Worm (Caenorhabditis elegans): Measurements from ENCODE around the gene F41C3.7.

The F41C3.7 gene

ce11 chrII:4698266-4698771, 31.5 kb upstream of the F41C3.7 start, which contains the start of the genes rpn-5 and scc-1 (continued):
- TF ChIP-seq zag-1 (tag; optimal IDR thresholded peaks at IDR 0.05) (no peak), ceh-63 (GFP tag; optimal IDR thresholded peaks at IDR 0.05) (no peak), lin-15B (tag; optimal IDR thresholded peaks at IDR 0.05) (peak; percentile 66), hlh-17 (GFP tag; optimal IDR thresholded peaks at IDR 0.05; ENCODE audit: borderline replicate concordance) (no peak), nhr-12 (tag; optimal IDR thresholded peaks at IDR 0.05) (no peak), nhr-47 (tag; optimal IDR thresholded peaks at IDR 0.05) (peak; percentile 75), unc-62 (GFP tag; optimal IDR thresholded peaks at IDR 0.05) (no peak), rnt-1 (tag; optimal IDR thresholded peaks at IDR 0.05) (peak; percentile 77), unc-98 (GFP tag; IDR thresholded peaks at IDR 0.05) (no peak), efl-3 (GFP tag; optimal IDR thresholded peaks at IDR 0.05) (no peak), nhr-76 (tag; optimal IDR thresholded peaks at IDR 0.05) (no peak), blmp-1 (tag; optimal IDR thresholded peaks at IDR 0.05) (peak; percentile 75), xbp-1 (tag; optimal IDR thresholded peaks at IDR 0.05) (peak; percentile 66), C04F5.9 (tag; optimal IDR thresholded peaks at IDR 0.05) (no peak), pax-3 (tag; optimal IDR thresholded peaks at IDR 0.05) (no peak), lin-14 (GFP tag; optimal IDR thresholded peaks at IDR 0.05) (peak; percentile 63), nhr-90 (tag; optimal IDR thresholded peaks at IDR 0.05; ENCODE audit: poor library complexity) (peak; percentile 58), ceh-90 (tag; optimal IDR thresholded peaks at IDR 0.05) (peak; percentile 39), ztf-11 (tag; optimal IDR thresholded peaks at IDR 0.05) (peak in 1 of 2 experiments; percentile 15), ama-1 (optimal IDR thresholded peaks at IDR 0.05) (no peak), lin-39 (tag; optimal IDR thresholded peaks at IDR 0.05) (peak; percentile 56), jun-1 (tag; optimal IDR thresholded peaks at IDR 0.05) (peak; percentile 10), nhr-84 (tag; optimal IDR thresholded peaks at IDR 0.05) (no peak), swsn-7 (tag; optimal IDR thresholded peaks at IDR 0.05) (peak; percentile 66), elt-3 (tag; optimal IDR thresholded peaks at IDR 0.05) (peak in 2 of 6 experiments; percentile 57 to 64), snu-23 (GFP tag; optimal IDR thresholded peaks at IDR 0.05) (peak; percentile 77), mef-2 (tag; optimal IDR thresholded peaks at IDR 0.05) (no peak), nhr-28 (tag; optimal IDR thresholded peaks at IDR 0.05) (no peak), nhr-77 (tag; optimal IDR thresholded peaks at IDR 0.05) (peak; percentile 42), unc-30 (tag; optimal IDR thresholded peaks at IDR 0.05) (no peak), sox-4 (tag; optimal IDR thresholded peaks at IDR 0.05) (no peak), aly-2 (tag; optimal IDR thresholded peaks at IDR 0.05) (no peak), lir-3 (tag; optimal IDR thresholded peaks at IDR 0.05; ENCODE audit: poor library complexity) (peak; percentile 66), nhr-20 (tag; optimal IDR thresholded peaks at IDR 0.05) (peak; percentile 72), elt-2 (tag; optimal IDR thresholded peaks at IDR 0.05) (peak; percentile 32), nhr-237 (tag; optimal IDR thresholded peaks at IDR 0.05) (no peak), fkh-4 (tag; optimal IDR thresholded peaks at IDR 0.05; ENCODE audit: borderline replicate concordance) (no peak), tbx-2 (tag; optimal IDR thresholded peaks at IDR 0.05) (peak; percentile 67), mab-9 (GFP tag; IDR thresholded peaks at IDR 0.05) (no peak), unc-86 (tag; optimal IDR thresholded peaks at IDR 0.05) (peak; percentile 45), fkh-8 (tag; optimal IDR thresholded peaks at IDR 0.05) (peak; percentile 12), lsy-2 (tag; optimal IDR thresholded peaks at IDR 0.05) (peak; percentile 99 to 100), skn-1 (tag; optimal IDR thresholded peaks at IDR 0.05) (peak; percentile 100), sup-37 (GFP tag; optimal IDR thresholded peaks at IDR 0.05) (no peak), fkh-10 (GFP tag; optimal IDR thresholded peaks at IDR 0.05) (no peak), pqm-1 (tag; optimal IDR thresholded peaks at IDR 0.05) (no peak), hpl-2 (GFP tag; optimal IDR thresholded peaks at IDR 0.05) (no peak), efl-1 (optimal IDR thresholded peaks at IDR 0.05) (peak; percentile 93 to 96), efl-1 (GFP tag; optimal IDR thresholded peaks at IDR 0.05 in 1 of 2) (peak; percentile 94 to 99), vab-15 (tag; optimal IDR thresholded peaks at IDR 0.05) (peak; percentile 62), F16B12.6 (tag; optimal IDR thresholded peaks at IDR 0.05) (peak; percentile 44), alr-1 (tag; optimal IDR thresholded peaks at IDR 0.05; ENCODE audit: borderline replicate concordance) (no peak), pag-3 (tag; optimal IDR thresholded peaks at IDR 0.05; ENCODE audit: borderline replicate concordance, insufficient read depth) (no peak)

All from whole organism, L1 larva.